ENCODE assay signal across 3 fruit fly cellular contexts in the genomic region with DNA sequence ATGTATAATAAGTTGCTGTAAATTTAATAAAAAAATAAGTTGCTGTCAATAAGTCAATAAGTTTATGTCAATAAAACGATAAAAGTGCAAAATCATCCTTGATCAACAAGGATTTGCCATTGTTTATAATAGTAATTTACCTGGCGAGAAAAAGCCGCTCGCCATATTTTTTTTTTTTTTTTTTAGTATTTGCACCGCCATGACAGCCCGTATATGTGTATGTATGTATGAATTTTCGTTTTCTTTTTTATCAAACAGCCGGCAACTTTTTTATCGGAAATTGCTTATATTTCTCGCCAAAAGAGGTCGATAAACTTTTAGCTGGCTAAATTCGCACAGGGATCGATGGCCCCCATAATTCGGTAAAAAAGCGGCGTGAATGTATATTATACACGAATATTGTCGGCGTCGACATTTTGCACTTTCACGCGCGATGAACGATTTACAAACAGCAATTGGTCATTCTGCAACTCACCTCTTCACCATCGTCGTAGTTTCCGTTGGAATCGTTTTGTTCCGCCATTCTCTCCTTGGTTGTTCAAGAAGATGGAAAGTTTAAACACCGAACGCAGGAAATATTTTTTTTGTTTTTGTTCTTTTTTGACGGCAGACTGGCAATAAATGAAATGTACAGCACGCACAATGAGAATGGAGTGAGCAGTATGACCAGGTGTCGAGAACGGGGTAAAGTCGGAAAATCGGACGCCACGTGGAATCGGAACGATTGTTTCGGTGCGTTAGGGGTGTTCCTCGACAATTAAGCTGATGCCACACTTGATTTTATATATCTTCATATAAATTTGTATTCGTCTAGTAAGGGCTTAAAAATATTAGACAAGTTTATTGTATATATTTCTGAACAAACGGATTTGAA.
TF ChIP-seq lines count a peak whose summit lies in the region.

A gene (minus strand): TSS at position 667 of the 874 bp plus-strand sequence.

TF ChIP-seq in whole organism, adult, 20 proteins besides CTCF, POLR2A, EP300 and RAD21 (continued from another document):
- TF ChIP-seq tj (GFP tag; optimal IDR thresholded peaks at IDR 0.05; lab: Kevin White, UChicago) (peak; percentile 69), ovo (GFP tag; optimal IDR thresholded peaks at IDR 0.05; lab: Kevin White, UChicago) (no peak), CG33017 (tag; optimal IDR thresholded peaks at IDR 0.05; lab: Kevin White, UChicago) (no peak), bab1 (GFP tag; optimal IDR thresholded peaks at IDR 0.05; lab: Kevin White, UChicago) (peak; percentile 57)
TF ChIP-seq in whole organism, adult: peak in this region for 9.

TF ChIP-seq in whole organism, embryonic, 481 proteins besides CTCF, POLR2A, EP300 and RAD21 (continued from another document and continues in another):
- TF ChIP-seq CG8290 (GFP tag; optimal IDR thresholded peaks at IDR 0.05; lab: Kevin White, UChicago) (no peak), CG8290 (tag; optimal IDR thresholded peaks at IDR 0.05; lab: Kevin White, UChicago) (no peak), CG13894 (tag; optimal IDR thresholded peaks at IDR 0.05; lab: Kevin White, UChicago) (no peak), CG12071 (GFP tag; optimal IDR thresholded peaks at IDR 0.05; lab: Kevin White, UChicago) (no peak), dpn (GFP tag; optimal IDR thresholded peaks at IDR 0.05; lab: Kevin White, UChicago) (no peak), bbx (GFP tag; IDR thresholded peaks at IDR 0.05; lab: Robert Waterston, UW; ENCODE audit: partially characterized antibody) (0 out of 2 replicates have a peak, but pooled peaks have one; percentile 9), MESR4 (GFP tag; optimal IDR thresholded peaks at IDR 0.05; lab: Kevin White, UChicago) (peak; percentile 85), gem (tag; optimal IDR thresholded peaks at IDR 0.05; lab: Kevin White, UChicago) (no peak), her (GFP tag; optimal IDR thresholded peaks at IDR 0.05; lab: Kevin White, UChicago) (peak; percentile 29), C15 (GFP tag; IDR thresholded peaks at IDR 0.05; lab: Robert Waterston, UW) (no peak), sens-2 (GFP tag; IDR thresholded peaks at IDR 0.05; lab: Robert Waterston, UW) (no peak), dysf (GFP tag; IDR thresholded peaks at IDR 0.05; lab: Robert Waterston, UW) (no peak), gfzf (GFP tag; optimal IDR thresholded peaks at IDR 0.05; lab: Kevin White, UChicago) (peak; percentile 60), Sin3A (optimal IDR thresholded peaks at IDR 0.05; lab: Kevin White, UChicago) (peak; percentile 47), lbe (GFP tag; optimal IDR thresholded peaks at IDR 0.05; lab: Kevin White, UChicago) (peak; percentile 50), CG17802 (tag; optimal IDR thresholded peaks at IDR 0.05; lab: Kevin White, UChicago) (peak; percentile 98), amos (GFP tag; IDR thresholded peaks at IDR 0.05; lab: Robert Waterston, UW; ENCODE audit: partially characterized antibody) (peak; percentile 25; the same call in 1 of the 2 replicates), Atf6 (GFP tag; IDR thresholded peaks at IDR 0.05; lab: Robert Waterston, UW) (no peak), CG7357 (GFP tag; IDR thresholded peaks at IDR 0.05; lab: Robert Waterston, UW) (0 out of 3 replicates have a peak, but pooled peaks have one; percentile 11), zfh2 (GFP tag; optimal IDR thresholded peaks at IDR 0.05; lab: Kevin White, UChicago) (no peak), gcm (GFP tag; optimal IDR thresholded peaks at IDR 0.05; lab: Kevin White, UChicago) (no peak), toy (GFP tag; IDR thresholded peaks at IDR 0.05; lab: Robert Waterston, UW) (no peak), CG9932 (GFP tag; IDR thresholded peaks at IDR 0.05; lab: Robert Waterston, UW) (peak; percentile 67), CG2116 (GFP tag; optimal IDR thresholded peaks at IDR 0.05; lab: Kevin White, UChicago) (no peak), BEAF-32 (GFP tag; optimal IDR thresholded peaks at IDR 0.05; lab: Kevin White, UChicago) (peak; percentile 40), pzg (GFP tag; optimal IDR thresholded peaks at IDR 0.05; lab: Kevin White, UChicago) (peak; percentile 51), z (GFP tag; IDR thresholded peaks at IDR 0.05; lab: Robert Waterston, UW) (no peak), CG34422 (GFP tag; IDR thresholded peaks at IDR 0.05; lab: Robert Waterston, UW) (peak; percentile 81; the same call in 1 of the 3 replicates), ranshi (GFP tag; IDR thresholded peaks at IDR 0.05; lab: Robert Waterston, UW) (peak; percentile 7; the same call in 1 of the 2 replicates), pros (GFP tag; optimal IDR thresholded peaks at IDR 0.05; lab: Kevin White, UChicago) (no peak), CG10147 (GFP tag; optimal IDR thresholded peaks at IDR 0.05; lab: Kevin White, UChicago) (no peak), CrebB (tag; optimal IDR thresholded peaks at IDR 0.05; lab: Kevin White, UChicago) (peak; percentile 8), CG4854 (GFP tag; optimal IDR thresholded peaks at IDR 0.05; lab: Kevin White, UChicago) (no peak), wdn (GFP tag; IDR thresholded peaks at IDR 0.05; lab: Robert Waterston, UW) (no peak), CG11456 (GFP tag; IDR thresholded peaks at IDR 0.05; lab: Robert Waterston, UW) (peak; percentile 40; the same call in 1 of the 3 replicates), CG11085 (GFP tag; IDR thresholded peaks at IDR 0.05; lab: Robert Waterston, UW) (0 out of 2 replicates have a peak, but pooled peaks have one; percentile 38), stc (GFP tag; IDR thresholded peaks at IDR 0.05; lab: Robert Waterston, UW) (no peak), dm (GFP tag; optimal IDR thresholded peaks at IDR 0.05; lab: Kevin White, UChicago) (peak; percentile 9), sug (tag; optimal IDR thresholded peaks at IDR 0.05; lab: Kevin White, UChicago) (no peak), chn (GFP tag; optimal IDR thresholded peaks at IDR 0.05; lab: Kevin White, UChicago) (no peak), CG11560 (tag; IDR thresholded peaks at IDR 0.05; lab: Robert Waterston, UW) (no peak), scrt (GFP tag; optimal IDR thresholded peaks at IDR 0.05; lab: Kevin White, UChicago) (no peak), Gug (GFP tag; IDR thresholded peaks at IDR 0.05; lab: Robert Waterston, UW) (no peak; the same call in 3 of the 4 replicates), CHES-1-like (GFP tag; optimal IDR thresholded peaks at IDR 0.05; lab: Kevin White, UChicago) (peak; percentile 21), pho (GFP tag; optimal IDR thresholded peaks at IDR 0.05; lab: Kevin White, UChicago) (no peak), chif (GFP tag; optimal IDR thresholded peaks at IDR 0.05; lab: Kevin White, UChicago) (no peak), CG3726 (GFP tag; IDR thresholded peaks at IDR 0.05; lab: Robert Waterston, UW) (no peak), CG1529 (GFP tag; optimal IDR thresholded peaks at IDR 0.05; lab: Kevin White, UChicago) (no peak), cad (GFP tag; optimal IDR thresholded peaks at IDR 0.05; lab: Kevin White, UChicago) (peak; percentile 15), CG1603 (tag; optimal IDR thresholded peaks at IDR 0.05; lab: Kevin White, UChicago) (peak; percentile 65), CG10959 (GFP tag; IDR thresholded peaks at IDR 0.05; lab: Robert Waterston, UW) (no peak), wek (GFP tag; optimal IDR thresholded peaks at IDR 0.05; lab: Kevin White, UChicago) (peak; percentile 88), CG8388 (GFP tag; optimal IDR thresholded peaks at IDR 0.05; lab: Kevin White, UChicago) (no peak), CG42726 (GFP tag; IDR thresholded peaks at IDR 0.05; lab: Robert Waterston, UW; ENCODE audit: partially characterized antibody) (no peak), ci (GFP tag; IDR thresholded peaks at IDR 0.05; lab: Robert Waterston, UW) (peak; percentile 52; the same call in 1 of the 3 replicates), CG17568 (GFP tag; optimal IDR thresholded peaks at IDR 0.05; lab: Kevin White, UChicago) (peak; percentile 35), Rfx (GFP tag; IDR thresholded peaks at IDR 0.05; lab: Robert Waterston, UW) (peak; percentile 68)

TF ChIP-seq in whole organism, pupa, 21 proteins besides CTCF, POLR2A, EP300 and RAD21 (continued from another document):
- peak; percentile 81 for TF ChIP-seq EcR (GFP tag; optimal IDR thresholded peaks at IDR 0.05; lab: Kevin White, UChicago)
- TF ChIP-seq Ets98B (GFP tag; IDR thresholded peaks at IDR 0.05; lab: Robert Waterston, UW): no peak
